Fruit fly (Drosophila melanogaster) whole organism, adult: ENCODE data around the gene CG10864.

Experiments
- CG11617 ChIP-seq: fragments of 200-800 bp; sonication (Bioruptor generic); optimal IDR thresholded peaks from 2 replicates; lab custom pipeline; 2017; ENCODE audit warnings: mild to moderate bottlenecking, missing biosample characterization, missing genetic modification reagents, missing genetic modification characterization
- CG12768 ChIP-seq: fragments of 200-800 bp; sonication (Bioruptor generic); optimal IDR thresholded peaks from 2 replicates; lab custom pipeline; 2017; ENCODE audit warnings: missing biosample characterization, missing genetic modification characterization, mild to moderate bottlenecking, moderate library complexity, missing genetic modification reagents
- CG14711 ChIP-seq: fragments of 200-800 bp; sonication (Bioruptor generic); optimal IDR thresholded peaks from 2 replicates; lab custom pipeline; 2018; ENCODE audit warnings: missing biosample characterization, mild to moderate bottlenecking, missing genetic modification characterization, moderate library complexity
- CG1620 ChIP-seq: fragments of 200-800 bp; sonication (Bioruptor generic); optimal IDR thresholded peaks from 2 replicates; lab custom pipeline; 2016; ENCODE audit warnings: missing biosample characterization, missing genetic modification characterization
- CG33017 ChIP-seq: fragments of 200-800 bp; sonication (Bioruptor generic); optimal IDR thresholded peaks from 2 replicates; lab custom pipeline; 2018; ENCODE audit warnings: missing biosample characterization, mild to moderate bottlenecking, missing genetic modification characterization, moderate library complexity
- CG5204 ChIP-seq: fragments of 200-800 bp; sonication (Bioruptor generic); optimal IDR thresholded peaks from 2 replicates; lab custom pipeline; 2016; ENCODE audit warnings: missing biosample characterization, missing genetic modification characterization
- CG7045 ChIP-seq: fragments of 200-800 bp; sonication (Bioruptor generic); optimal IDR thresholded peaks from 2 replicates; lab custom pipeline; 2017; ENCODE audit warnings: missing biosample characterization, mild to moderate bottlenecking, missing genetic modification characterization
- CG7101 ChIP-seq: fragments of 200-800 bp; sonication (Bioruptor generic); optimal IDR thresholded peaks from 2 replicates; lab custom pipeline; 2018; ENCODE audit warnings: missing biosample characterization, mild to moderate bottlenecking, missing genetic modification characterization, moderate library complexity
- Clk ChIP-seq: fragments of 200-800 bp; sonication (Bioruptor generic); optimal IDR thresholded peaks from 2 replicates; lab custom pipeline; 2017; ENCODE audit warnings: missing biosample characterization, missing genetic modification characterization
- Crg-1 ChIP-seq: fragments of 200-800 bp; sonication (Bioruptor generic); optimal IDR thresholded peaks from 2 replicates; lab custom pipeline; 2016; ENCODE audit warnings: missing biosample characterization, missing genetic modification characterization
- Hr96 ChIP-seq: fragments of 200-800 bp; sonication (Bioruptor generic); optimal IDR thresholded peaks from 2 replicates; lab custom pipeline; 2016; ENCODE audit warnings: missing biosample characterization, missing genetic modification characterization
- Mnt ChIP-seq: fragments of 200-800 bp; sonication (Bioruptor generic); optimal IDR thresholded peaks from 2 replicates; lab custom pipeline; 2016; ENCODE audit warnings: missing biosample characterization, mild to moderate bottlenecking, missing genetic modification characterization
- bab1 ChIP-seq: fragments of 200-800 bp; sonication (Bioruptor generic); optimal IDR thresholded peaks from 3 replicates; lab custom pipeline; 2019; ENCODE audit warnings: missing biosample characterization, mild to moderate bottlenecking, missing genetic modification characterization, moderate library complexity
- cic ChIP-seq: fragments of 200-800 bp; sonication (Bioruptor generic); optimal IDR thresholded peaks from 2 replicates; lab custom pipeline; 2017; ENCODE audit warnings: missing biosample characterization, mild to moderate bottlenecking, missing genetic modification characterization, moderate library complexity
- cnc ChIP-seq, 2 experiments: fragments of >200 bp; optimal IDR thresholded peaks; 2 replicates each; lab custom pipeline; 2017
- kay ChIP-seq: fragments of 200-800 bp; sonication (Bioruptor generic); peaks from one replicate; lab custom pipeline; 2016; ENCODE audit warnings: missing biosample characterization, missing genetic modification characterization, borderline replicate concordance
- ovo ChIP-seq: fragments of 200-800 bp; sonication (Bioruptor generic); optimal IDR thresholded peaks from 2 replicates; lab custom pipeline; 2016; ENCODE audit warnings: missing biosample characterization, missing genetic modification characterization
- pad ChIP-seq: fragments of 200-800 bp; sonication (Bioruptor generic); optimal IDR thresholded peaks from 3 replicates; lab custom pipeline; 2017; ENCODE audit warnings: missing biosample characterization, missing genetic modification characterization, mild to moderate bottlenecking, moderate library complexity, missing genetic modification reagents
- tj ChIP-seq: fragments of 200-800 bp; sonication (Bioruptor generic); optimal IDR thresholded peaks from 3 replicates; lab custom pipeline; 2017; ENCODE audit warnings: missing biosample characterization, mild to moderate bottlenecking, missing genetic modification characterization, moderate library complexity
- toe ChIP-seq: fragments of 200-800 bp; sonication (Bioruptor generic); optimal IDR thresholded peaks from 2 replicates; lab custom pipeline; 2016; ENCODE audit warnings: missing biosample characterization, missing genetic modification characterization

Gene CG10864

DNA sequence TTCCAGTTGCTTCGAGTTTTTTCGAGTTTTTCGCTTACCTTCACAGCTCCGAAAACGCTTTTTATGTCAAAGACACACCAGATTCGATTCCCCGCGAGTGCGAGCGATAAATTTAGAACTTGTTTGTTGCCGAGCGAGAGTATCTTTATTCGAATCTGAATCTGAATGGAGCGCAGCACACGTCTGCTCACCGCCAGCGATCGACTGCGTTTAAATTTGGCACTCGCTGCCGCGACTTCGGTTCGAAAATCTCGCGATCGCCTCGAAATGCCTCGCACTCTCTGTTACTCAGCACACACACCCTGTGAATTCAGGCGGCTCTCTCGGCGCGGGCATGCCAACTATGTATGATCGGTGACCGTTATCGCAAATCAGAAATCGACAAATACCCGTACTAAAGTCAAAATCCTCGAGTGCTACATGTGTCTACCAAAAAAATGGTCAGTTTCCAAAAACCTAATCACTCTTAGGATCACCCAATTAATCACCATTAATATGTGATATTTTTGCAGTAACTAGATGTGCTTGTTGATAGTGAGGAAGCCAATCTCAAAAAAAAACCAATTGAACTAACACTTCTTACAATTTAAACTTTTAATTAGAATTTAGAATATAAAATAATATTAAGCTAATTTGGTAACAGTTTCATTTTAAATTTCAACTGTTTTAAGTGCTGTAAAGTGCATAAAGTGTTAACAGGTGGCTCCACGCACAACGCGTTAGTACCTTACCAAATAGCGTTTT, 12.3 kb downstream of the CG10864 start, which contains the start of gene Vha100-2:
Gene Vha100-2, minus strand, starts transcription at position 216 of the 744 bp plus-strand sequence.
- peak; percentile 51 for TF ChIP-seq cic (GFP tag; lab: Kevin White, UChicago)
- peak; percentile 19 for TF ChIP-seq bab1 (GFP tag; lab: Kevin White, UChicago)
- TF ChIP-seq CG12768 = peak; percentile 77
- peak; percentile 42 for TF ChIP-seq Mnt (GFP tag; lab: Kevin White, UChicago)
- TF ChIP-seq Hr96 (GFP tag; lab: Kevin White, UChicago) = peak; percentile 24
- no peak for TF ChIP-seq CG11617 (GFP tag; lab: Kevin White, UChicago)
- no peak for TF ChIP-seq cnc (optimal IDR thresholded peaks at IDR 0.05; lab: Kevin White, UChicago)
- peak; percentile 12 for TF ChIP-seq CG7101 (tag; lab: Kevin White, UChicago)
- TF ChIP-seq CG1620 (GFP tag; lab: Kevin White, UChicago) = peak; percentile 65
- peak; percentile 29 for TF ChIP-seq CG14711 (tag; lab: Kevin White, UChicago)
- no peak for TF ChIP-seq CG7045 (GFP tag; lab: Kevin White, UChicago)
- TF ChIP-seq pad (GFP tag; lab: Kevin White, UChicago) = peak; percentile 56
- TF ChIP-seq kay (GFP tag; lab: Kevin White, UChicago) = no peak
- TF ChIP-seq tj (GFP tag; lab: Kevin White, UChicago) = peak; percentile 17
- peak; percentile 22 for TF ChIP-seq CG5204 (GFP tag; lab: Kevin White, UChicago)

DNA sequence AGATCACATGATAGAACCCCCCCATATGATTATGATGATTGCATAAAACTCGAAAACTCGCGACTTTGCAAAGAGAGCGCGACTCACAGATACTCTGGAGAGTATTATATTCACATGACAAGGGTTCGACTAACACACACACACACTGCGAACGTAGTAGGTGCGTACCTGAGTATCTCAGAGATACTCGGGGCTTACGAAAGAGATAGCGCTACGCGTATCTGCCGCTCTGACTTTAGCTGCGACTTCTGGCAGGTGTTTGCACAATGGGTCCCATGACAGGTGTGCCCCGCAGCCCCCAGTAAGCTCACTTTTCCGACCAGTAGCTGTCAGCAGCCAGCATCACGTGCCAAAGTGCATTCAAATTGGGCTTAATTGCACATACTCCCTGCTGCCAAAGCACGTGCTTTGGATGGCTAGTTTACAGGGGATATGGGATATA, 12.9 kb downstream of the CG10864 start:
- TF ChIP-seq CG1620 (GFP tag; lab: Kevin White, UChicago) (no peak), CG7045 (GFP tag; lab: Kevin White, UChicago) (no peak), bab1 (GFP tag; lab: Kevin White, UChicago) (no peak), CG12768 (no peak), toe (GFP tag; lab: Kevin White, UChicago) (no peak), Mnt (GFP tag; lab: Kevin White, UChicago) (peak; percentile 8), CG33017 (tag; lab: Kevin White, UChicago) (no peak), CG14711 (tag; lab: Kevin White, UChicago) (no peak), CG7101 (tag; lab: Kevin White, UChicago) (no peak), CG5204 (GFP tag; lab: Kevin White, UChicago) (no peak), ovo (no peak), cnc (optimal IDR thresholded peaks at IDR 0.05; lab: Kevin White, UChicago) (no peak), Hr96 (GFP tag; lab: Kevin White, UChicago) (no peak), kay (GFP tag; lab: Kevin White, UChicago) (no peak), tj (GFP tag; lab: Kevin White, UChicago) (peak; percentile 35), cic (GFP tag; lab: Kevin White, UChicago) (no peak), Clk (GFP tag; lab: Kevin White, UChicago) (no peak)

DNA sequence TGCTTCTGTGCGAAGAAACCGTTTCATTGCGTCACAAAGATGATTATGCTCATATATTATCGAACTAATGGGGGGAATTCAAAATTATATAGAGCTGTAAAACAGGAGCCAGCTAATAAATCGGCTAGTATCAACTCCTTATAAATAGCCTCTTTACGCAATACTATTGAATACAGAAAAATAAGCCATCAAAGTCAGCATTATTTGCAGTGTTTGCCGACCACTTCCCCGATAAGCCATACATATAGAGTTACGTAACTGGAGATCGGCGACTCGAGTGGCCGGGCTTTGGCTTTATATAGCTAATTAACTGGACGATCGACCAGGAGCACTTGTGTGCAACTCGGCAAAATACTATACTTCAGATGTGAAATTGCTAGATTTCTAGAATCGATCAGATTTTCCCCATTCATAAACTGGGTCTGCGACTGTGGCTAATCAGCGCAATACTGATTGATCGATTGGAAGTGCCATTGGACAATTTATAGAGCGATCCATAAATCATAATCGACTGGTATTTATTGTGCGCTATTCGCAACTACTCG, 13.5 kb downstream of the CG10864 start:
- TF ChIP-seq toe (GFP tag; lab: Kevin White, UChicago) (no peak), pad (GFP tag; lab: Kevin White, UChicago) (peak; percentile 19), CG33017 (tag; lab: Kevin White, UChicago) (no peak), CG1620 (GFP tag; lab: Kevin White, UChicago) (no peak), Hr96 (GFP tag; lab: Kevin White, UChicago) (no peak), CG7101 (tag; lab: Kevin White, UChicago) (no peak), bab1 (GFP tag; lab: Kevin White, UChicago) (no peak), CG11617 (GFP tag; lab: Kevin White, UChicago) (no peak), tj (GFP tag; lab: Kevin White, UChicago) (peak; percentile 67), CG5204 (GFP tag; lab: Kevin White, UChicago) (no peak), ovo (no peak), CG14711 (tag; lab: Kevin White, UChicago) (no peak), Clk (GFP tag; lab: Kevin White, UChicago) (no peak), cic (GFP tag; lab: Kevin White, UChicago) (peak; percentile 91), CG7045 (GFP tag; lab: Kevin White, UChicago) (no peak), Crg-1 (no peak), CG12768 (no peak), Mnt (GFP tag; lab: Kevin White, UChicago) (no peak), kay (GFP tag; lab: Kevin White, UChicago) (no peak), cnc (optimal IDR thresholded peaks at IDR 0.05; lab: Kevin White, UChicago) (no peak)

DNA sequence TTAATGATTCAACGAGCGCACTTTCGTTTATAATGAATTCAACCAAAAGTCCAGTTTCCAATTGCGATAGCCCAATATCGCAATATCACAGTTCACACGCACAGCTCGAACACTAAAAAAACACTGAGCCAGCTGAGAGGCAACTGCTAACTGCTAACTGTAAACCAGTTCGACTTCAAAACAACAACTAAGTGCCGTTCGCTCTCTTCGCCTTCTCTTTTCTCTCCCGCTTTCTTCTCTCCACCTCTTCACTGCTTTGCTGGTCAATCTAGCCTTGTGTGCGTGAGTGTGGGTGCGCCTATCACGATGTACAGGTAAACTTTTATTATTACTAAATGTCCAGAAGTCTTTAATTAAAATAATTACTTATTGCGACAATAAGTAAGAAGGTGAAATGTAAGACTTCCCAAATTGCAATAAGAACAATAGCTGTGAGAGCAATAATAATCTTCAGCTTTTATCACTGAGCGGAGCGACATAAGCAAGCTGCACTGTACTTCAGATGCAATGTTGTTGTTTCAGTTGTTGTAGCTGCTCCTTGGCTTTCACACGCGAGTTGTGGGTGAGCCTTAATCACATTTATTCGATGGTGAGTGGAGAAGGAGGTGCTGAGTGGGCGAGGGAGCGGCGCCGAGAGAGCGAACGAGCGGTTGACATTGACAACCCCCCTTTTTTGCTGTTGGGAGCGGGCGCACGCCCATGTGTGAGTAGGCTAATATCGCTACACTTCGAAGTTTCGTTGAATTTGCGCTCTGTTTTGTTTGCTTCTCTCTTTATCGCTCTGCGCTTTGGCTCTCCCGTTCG, 14.4 kb downstream of the CG10864 start, which contains the start of gene Vti1b:
Gene Vti1b, plus strand, starts transcription at position 195 of the 804 bp plus-strand sequence.
- TF ChIP-seq pad (GFP tag; lab: Kevin White, UChicago) (peak; percentile 86), Crg-1 (peak; percentile 94), Clk (GFP tag; lab: Kevin White, UChicago) (peak; percentile 87), cic (GFP tag; lab: Kevin White, UChicago) (peak; percentile 89), ovo (peak; percentile 92), CG33017 (tag; lab: Kevin White, UChicago) (peak; percentile 90), CG12768 (peak; percentile 95), cnc (optimal IDR thresholded peaks at IDR 0.05; lab: Kevin White, UChicago) (no peak), CG14711 (tag; lab: Kevin White, UChicago) (peak; percentile 90), toe (GFP tag; lab: Kevin White, UChicago) (peak; percentile 89), bab1 (GFP tag; lab: Kevin White, UChicago) (peak; percentile 97), Hr96 (GFP tag; lab: Kevin White, UChicago) (peak; percentile 70), CG7101 (tag; lab: Kevin White, UChicago) (peak; percentile 94), CG5204 (GFP tag; lab: Kevin White, UChicago) (peak; percentile 92), CG1620 (GFP tag; lab: Kevin White, UChicago) (peak; percentile 86), tj (GFP tag; lab: Kevin White, UChicago) (peak; percentile 74), kay (GFP tag; lab: Kevin White, UChicago) (peak; percentile 83), CG7045 (GFP tag; lab: Kevin White, UChicago) (peak; percentile 86), Mnt (GFP tag; lab: Kevin White, UChicago) (peak; percentile 82), CG11617 (GFP tag; lab: Kevin White, UChicago) (peak; percentile 93)
